Worm (Caenorhabditis elegans) whole organism, L4/young adult: ENCODE data around the gene F18A12.7.

Experiments used
- W03F9.2 ChIP-seq: fragments of 150-350 bp; optimal IDR thresholded peaks from 2 replicates; lab custom pipeline; 2014; ENCODE audit warnings: missing biosample characterization, missing genetic modification characterization
- dao-5 ChIP-seq: sonication (generic microtip); optimal IDR thresholded peaks from 2 replicates; lab custom pipeline; 2016; ENCODE audit warnings: missing genotype, missing genetic modification characterization, moderate library complexity, missing compliant biosample characterization
- him-1 ChIP-seq: sonication (generic microtip); optimal IDR thresholded peaks from 2 replicates; lab custom pipeline; 2016; ENCODE audit warnings: missing genotype, missing genetic modification reagents, missing genetic modification characterization, missing compliant biosample characterization

ce11 chrII:3439244-3439698, 25.0 kb upstream of the F18A12.7 start:
- TF ChIP-seq dao-5 (peak; percentile 73), him-1 (no peak), W03F9.2 (tag; lab: Kevin White, UChicago) (no peak)
